Fruit fly (Drosophila melanogaster): Measurements from ENCODE around the gene ush.
A peak's percentile ranks its signal among the peaks of the same experiment; 100 is the strongest.

Gene ush

DNA sequence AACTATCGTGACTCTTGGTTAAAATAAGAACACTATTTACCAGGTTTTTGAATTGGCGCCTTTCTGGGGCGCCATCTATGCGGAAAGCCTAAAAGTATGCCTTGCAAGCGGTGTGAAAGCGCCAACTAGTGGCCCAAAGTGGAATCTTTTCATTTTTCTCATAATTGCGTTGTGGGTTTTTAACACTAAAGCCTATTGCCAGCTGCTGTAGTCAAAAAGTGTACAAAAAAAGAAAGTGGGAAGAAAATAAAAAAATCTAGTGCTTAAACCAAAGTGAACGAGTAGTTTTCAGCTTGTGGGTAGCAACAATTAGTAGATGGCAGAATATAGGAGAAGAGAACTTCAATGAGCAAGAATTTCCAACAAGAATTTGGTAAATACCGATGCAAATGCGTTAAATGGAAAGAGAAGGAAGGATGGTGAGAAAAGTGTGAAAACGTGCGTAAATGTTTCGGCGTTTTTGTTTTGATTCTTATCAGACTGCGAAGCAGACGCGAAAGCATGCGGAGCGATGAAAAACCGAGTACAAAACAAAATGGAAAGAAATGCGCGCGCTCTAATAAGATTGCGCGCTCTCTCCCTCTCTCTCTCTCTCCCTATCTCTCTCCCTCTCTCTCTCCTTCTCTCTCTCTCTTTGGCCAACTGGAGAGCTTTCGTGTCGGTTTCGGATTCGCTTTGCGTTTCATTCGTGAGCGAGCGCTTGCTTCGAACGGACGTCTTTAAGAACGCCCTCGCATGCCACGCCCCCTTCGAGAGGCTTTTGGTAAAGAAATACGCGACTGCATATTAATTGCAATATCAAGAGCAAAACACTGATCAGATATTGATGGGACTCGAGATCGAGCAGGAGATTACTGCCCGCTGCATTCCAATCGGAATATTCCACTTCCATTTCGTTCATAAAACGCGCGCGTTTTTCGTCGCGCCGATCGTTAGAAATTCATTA, 14.4 kb downstream of the ush start (continued):
- TF ChIP-seq Atf3 (GFP tag; optimal IDR thresholded peaks at IDR 0.05) (peak; percentile 58), crp (GFP tag; optimal IDR thresholded peaks at IDR 0.05) (peak; percentile 61 to 91), disco-r (GFP tag; optimal IDR thresholded peaks at IDR 0.05) (peak; percentile 54), MESR4 (GFP tag; optimal IDR thresholded peaks at IDR 0.05) (no peak), peb (GFP tag; IDR thresholded peaks at IDR 0.05) (0 out of 2 replicates have a peak, but pooled peaks have one; percentile 8), CG7786 (GFP tag; optimal IDR thresholded peaks at IDR 0.05) (peak; percentile 70), sc (optimal IDR thresholded peaks at IDR 0.05) (no peak), sc (GFP tag; optimal IDR thresholded peaks at IDR 0.05) (peak; percentile 23), hkb (optimal IDR thresholded peaks at IDR 0.05) (peak; percentile 78), hkb (GFP tag; IDR thresholded peaks at IDR 0.05) (peak; percentile 60), CG17802 (tag; optimal IDR thresholded peaks at IDR 0.05) (peak; percentile 20), mam (GFP tag; optimal IDR thresholded peaks at IDR 0.05) (peak; percentile 70), Rx (GFP tag; IDR thresholded peaks at IDR 0.05) (0 out of 2 replicates have a peak, but pooled peaks have one; percentile 37), CG9609 (GFP tag; optimal IDR thresholded peaks at IDR 0.05) (peak; percentile 73), sr (GFP tag; IDR thresholded peaks at IDR 0.05) (peak; percentile 71; the same call in 2 of the 3 replicates), CG31441 (GFP tag; IDR thresholded peaks at IDR 0.05) (peak; percentile 24; the same call in 1 of the 2 replicates), Fer1 (GFP tag; optimal IDR thresholded peaks at IDR 0.05) (peak; percentile 59), Chrac-16 (GFP tag; optimal IDR thresholded peaks at IDR 0.05) (peak; percentile 86), fd64A (GFP tag; optimal IDR thresholded peaks at IDR 0.05) (peak; percentile 8), CG14014 (GFP tag; IDR thresholded peaks at IDR 0.05) (peak; percentile 72), C15 (GFP tag; IDR thresholded peaks at IDR 0.05) (no peak), zen (tag; optimal IDR thresholded peaks at IDR 0.05) (peak; percentile 25), gcm (GFP tag; optimal IDR thresholded peaks at IDR 0.05) (peak; percentile 54), bbx (GFP tag; IDR thresholded peaks at IDR 0.05; ENCODE audit: partially characterized antibody) (peak; percentile 62; the same call in 1 of the 2 replicates), CG4328 (GFP tag; optimal IDR thresholded peaks at IDR 0.05) (no peak), chif (GFP tag; optimal IDR thresholded peaks at IDR 0.05) (peak; percentile 63 to 80), Antp (GFP tag; optimal IDR thresholded peaks at IDR 0.05) (peak; percentile 80), CG18764 (GFP tag; optimal IDR thresholded peaks at IDR 0.05) (peak; percentile 31), CG4424 (GFP tag; optimal IDR thresholded peaks at IDR 0.05) (peak; percentile 56), CG1024 (GFP tag; IDR thresholded peaks at IDR 0.05) (peak; percentile 62), CG7928 (GFP tag; optimal IDR thresholded peaks at IDR 0.05) (peak; percentile 16), CG3838 (GFP tag; optimal IDR thresholded peaks at IDR 0.05) (peak; percentile 37), dimm (GFP tag; IDR thresholded peaks at IDR 0.05) (no peak), CG8290 (GFP tag; optimal IDR thresholded peaks at IDR 0.05) (peak; percentile 86), CG8290 (tag; optimal IDR thresholded peaks at IDR 0.05) (peak in 1 of 2 experiments; percentile 79), CG12769 (tag; optimal IDR thresholded peaks at IDR 0.05) (peak; percentile 69), amos (GFP tag; IDR thresholded peaks at IDR 0.05; ENCODE audit: partially characterized antibody) (peak; percentile 51; the same call in 1 of the 2 replicates), schlank (tag; optimal IDR thresholded peaks at IDR 0.05) (peak; percentile 59), sim (GFP tag; IDR thresholded peaks at IDR 0.05) (peak; percentile 30; the same call in 1 of the 2 replicates), vnd (GFP tag; IDR thresholded peaks at IDR 0.05; ENCODE audit: partially characterized antibody) (0 out of 3 replicates have a peak, but pooled peaks have one; percentile 27), grau (tag; optimal IDR thresholded peaks at IDR 0.05) (peak; percentile 53), Adf1 (GFP tag; IDR thresholded peaks at IDR 0.05) (peak; percentile 24; the same call in 1 of the 2 replicates), CG1832 (GFP tag; optimal IDR thresholded peaks at IDR 0.05) (peak; percentile 90), CG13775 (GFP tag; optimal IDR thresholded peaks at IDR 0.05) (peak; percentile 47), repo (GFP tag; optimal IDR thresholded peaks at IDR 0.05) (peak; percentile 40), CG5180 (GFP tag; optimal IDR thresholded peaks at IDR 0.05) (peak; percentile 49), CG15696 (tag; optimal IDR thresholded peaks at IDR 0.05) (peak; percentile 64)

All from whole organism, embryonic.